Worm (Caenorhabditis elegans): Measurements from ENCODE around the gene glrx-5.
A peak's percentile ranks its signal among the peaks of the same experiment; 100 is the strongest.

The glrx-5 gene

DNA sequence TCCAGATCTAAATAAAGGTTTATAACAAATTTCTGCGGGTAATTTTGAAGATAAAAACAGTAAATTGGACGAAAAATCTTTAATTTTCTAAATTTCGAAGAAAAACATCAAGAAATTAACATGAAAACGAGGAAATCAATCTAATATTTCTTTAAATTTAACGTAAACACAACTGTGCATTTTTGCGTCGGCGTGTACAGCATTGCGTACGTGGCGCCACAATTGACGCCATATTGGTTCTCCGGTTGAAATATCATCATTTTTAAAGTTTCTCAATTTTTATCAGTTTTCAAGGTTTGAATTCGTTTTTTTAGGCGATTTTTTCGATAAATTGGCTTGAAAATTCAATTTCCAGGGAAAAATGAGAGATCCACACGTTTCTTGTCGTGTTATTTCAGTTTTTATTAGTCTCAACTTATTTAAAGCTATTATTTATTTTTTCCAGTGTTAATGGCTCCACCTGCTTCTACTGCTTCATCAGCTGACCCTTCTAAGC, 3.6 kb downstream of the glrx-5 start, which contains the start of gene rpt-6 (continued):
- no peak for TF ChIP-seq zag-1 (tag; optimal IDR thresholded peaks at IDR 0.05)

DNA sequence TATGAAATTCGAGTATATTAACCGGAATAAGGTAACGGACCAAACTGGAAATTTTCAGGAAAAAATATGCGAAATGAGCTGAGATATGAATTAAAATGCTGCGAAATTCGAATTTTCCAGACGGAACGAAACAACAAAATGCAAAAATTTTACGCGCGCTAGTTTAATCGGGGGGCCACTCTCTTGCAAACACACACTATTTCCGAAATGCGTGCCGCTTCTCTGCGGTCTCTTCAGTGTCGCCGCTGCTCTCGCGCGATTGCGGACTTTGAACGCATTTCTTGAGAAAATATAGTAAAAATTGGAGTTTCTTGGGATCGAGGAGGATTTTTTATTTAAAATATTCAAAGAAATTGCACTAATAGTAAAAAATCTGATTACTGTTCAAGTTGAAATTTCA, 4.2 kb downstream of the glrx-5 start:
- peak; percentile 58 for TF ChIP-seq nhr-23 (tag; optimal IDR thresholded peaks at IDR 0.05)
- peak; percentile 73 for TF ChIP-seq lin-39 (tag; optimal IDR thresholded peaks at IDR 0.05)
- TF ChIP-seq nhr-25 (tag; optimal IDR thresholded peaks at IDR 0.05): peak; percentile 31
- peak; percentile 55 for TF ChIP-seq lin-15B (tag; optimal IDR thresholded peaks at IDR 0.05)
- TF ChIP-seq ceh-9 (tag; optimal IDR thresholded peaks at IDR 0.05): no peak
- TF ChIP-seq fkh-10 (GFP tag; optimal IDR thresholded peaks at IDR 0.05): peak; percentile 3
- TF ChIP-seq nhr-28 (tag; optimal IDR thresholded peaks at IDR 0.05): no peak
- TF ChIP-seq hmg-11 (tag; optimal IDR thresholded peaks at IDR 0.05): peak; percentile 73
- peak; percentile 77 for TF ChIP-seq nfya-1 (tag; optimal IDR thresholded peaks at IDR 0.05; ENCODE audit: insufficient read depth)
- peak; percentile 52 for TF ChIP-seq ama-1 (optimal IDR thresholded peaks at IDR 0.05)

DNA sequence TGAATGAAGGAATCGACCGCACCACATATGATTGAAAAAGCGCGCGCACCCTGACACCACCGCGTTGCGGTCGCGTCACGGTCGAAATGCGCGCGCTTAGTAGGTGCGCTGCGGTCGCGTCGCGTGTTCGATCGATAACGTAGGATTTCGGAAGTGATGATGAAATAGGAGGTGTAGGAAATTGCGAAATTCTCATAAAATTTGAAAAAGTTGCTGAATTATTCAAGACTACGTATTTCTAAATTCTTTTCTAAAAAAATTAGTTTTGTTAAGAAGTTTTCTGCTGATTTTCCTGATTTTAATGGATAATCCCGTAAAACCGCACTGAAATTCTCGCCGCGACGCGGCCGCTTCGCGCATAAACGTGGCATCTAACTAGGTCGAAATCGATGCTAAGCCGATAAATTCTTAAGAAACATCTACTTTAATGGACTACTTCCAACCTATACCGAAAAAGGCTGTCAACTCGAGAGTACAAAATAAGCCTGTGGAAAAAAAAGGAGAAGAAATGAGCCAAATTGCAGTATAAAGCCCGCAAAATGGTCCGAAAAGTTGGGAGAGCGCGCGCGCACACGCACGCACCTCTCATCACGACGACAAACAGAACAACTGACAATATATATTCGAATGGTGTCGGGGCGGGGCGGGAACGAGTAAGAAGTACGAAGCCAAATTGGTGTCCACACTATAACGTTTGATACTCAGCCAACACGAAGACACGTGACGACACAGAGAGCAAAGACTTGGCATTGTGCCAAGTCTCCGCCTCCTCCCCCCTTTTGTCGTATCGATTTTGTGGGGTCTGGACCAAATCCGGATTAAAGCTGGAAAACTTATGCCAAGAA, 5.0 kb downstream of the glrx-5 start, which contains the start of gene his-72:
Gene his-72 (minus strand): TSS at position 589 of the 845 bp plus-strand sequence.
- TF ChIP-seq lsy-12 (tag; optimal IDR thresholded peaks at IDR 0.05): peak; percentile 56
- TF ChIP-seq snpc-4 (tag; optimal IDR thresholded peaks at IDR 0.05): no peak
- TF ChIP-seq lin-15B (tag; optimal IDR thresholded peaks at IDR 0.05): peak; percentile 54
- peak; percentile 8 for TF ChIP-seq nhr-43 (tag; optimal IDR thresholded peaks at IDR 0.05; ENCODE audit: poor library complexity, severe bottlenecking)
- no peak for TF ChIP-seq hmg-11 (tag; optimal IDR thresholded peaks at IDR 0.05)
- TF ChIP-seq fos-1 (tag; optimal IDR thresholded peaks at IDR 0.05): no peak
- TF ChIP-seq R02D3.7 (tag; optimal IDR thresholded peaks at IDR 0.05): no peak
- TF ChIP-seq mdl-1 (tag; optimal IDR thresholded peaks at IDR 0.05): no peak
- peak; percentile 91 for TF ChIP-seq lin-39 (tag; optimal IDR thresholded peaks at IDR 0.05)
- TF ChIP-seq nhr-67 (tag; optimal IDR thresholded peaks at IDR 0.05): no peak
- no peak for TF ChIP-seq nhr-237 (tag; optimal IDR thresholded peaks at IDR 0.05)
- peak; percentile 14 for TF ChIP-seq elt-2 (tag; optimal IDR thresholded peaks at IDR 0.05)
- TF ChIP-seq nfya-1 (tag; optimal IDR thresholded peaks at IDR 0.05; ENCODE audit: insufficient read depth): peak; percentile 60
- TF ChIP-seq mml-1 (tag; optimal IDR thresholded peaks at IDR 0.05): no peak
- peak; percentile 25 for TF ChIP-seq tbx-2 (tag; optimal IDR thresholded peaks at IDR 0.05)
- TF ChIP-seq elt-3 (tag; optimal IDR thresholded peaks at IDR 0.05): no peak
- peak; percentile 59 for TF ChIP-seq sea-2 (GFP tag; optimal IDR thresholded peaks at IDR 0.05)
- TF ChIP-seq pqm-1 (tag; optimal IDR thresholded peaks at IDR 0.05): peak; percentile 3
- TF ChIP-seq elt-1 (tag; optimal IDR thresholded peaks at IDR 0.05): no peak
- peak; percentile 40 for TF ChIP-seq nhr-25 (tag; optimal IDR thresholded peaks at IDR 0.05)
- TF ChIP-seq pha-4 (tag; optimal IDR thresholded peaks at IDR 0.05): peak; percentile 44
- TF ChIP-seq ceh-28 (tag; optimal IDR thresholded peaks at IDR 0.05): peak; percentile 3
- peak; percentile 90 for TF ChIP-seq ama-1 (optimal IDR thresholded peaks at IDR 0.05)
- no peak for TF ChIP-seq nhr-11 (tag; optimal IDR thresholded peaks at IDR 0.05)

DNA sequence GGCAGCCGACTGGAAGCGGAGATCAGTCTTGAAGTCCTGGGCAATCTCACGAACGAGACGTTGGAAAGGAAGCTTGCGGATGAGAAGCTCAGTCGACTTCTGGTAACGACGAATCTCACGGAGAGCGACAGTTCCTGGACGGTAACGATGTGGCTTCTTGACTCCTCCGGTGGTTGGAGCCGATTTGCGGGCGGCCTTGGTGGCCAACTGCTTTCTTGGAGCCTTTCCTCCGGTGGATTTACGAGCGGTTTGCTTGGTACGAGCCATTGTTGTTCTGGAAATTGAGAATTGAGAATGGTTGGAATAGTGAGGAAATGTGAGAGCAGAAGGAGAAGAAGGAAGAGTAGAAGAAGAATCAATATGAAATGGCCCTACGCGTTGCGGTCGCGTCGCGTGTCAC, 5.8 kb downstream of the glrx-5 start:
- TF ChIP-seq nhr-77 (tag; optimal IDR thresholded peaks at IDR 0.05) (no peak), fkh-2 (tag; optimal IDR thresholded peaks at IDR 0.05) (no peak), skn-1 (tag; optimal IDR thresholded peaks at IDR 0.05) (no peak), ceh-16 (tag; optimal IDR thresholded peaks at IDR 0.05) (no peak), nfya-1 (tag; optimal IDR thresholded peaks at IDR 0.05; ENCODE audit: insufficient read depth) (no peak), nhr-25 (tag; optimal IDR thresholded peaks at IDR 0.05) (no peak), elt-2 (tag; optimal IDR thresholded peaks at IDR 0.05) (no peak), egl-5 (tag; optimal IDR thresholded peaks at IDR 0.05) (no peak), lin-39 (tag; optimal IDR thresholded peaks at IDR 0.05) (no peak), nhr-76 (tag; optimal IDR thresholded peaks at IDR 0.05) (no peak), jun-1 (tag; optimal IDR thresholded peaks at IDR 0.05) (no peak)

All from whole organism, L3 larva.